Fruit fly (Drosophila melanogaster) whole organism, embryonic: Measurements from ENCODE around the gene Lrrk.

Experiments
- ATbp ChIP-seq: fragments of 200-800 bp; sonication (Bioruptor generic); optimal IDR thresholded peaks from 2 replicates; lab custom pipeline; 2017; ENCODE audit warnings: missing biosample characterization, mild to moderate bottlenecking, missing genetic modification characterization, missing genetic modification reagents
- Atf3 ChIP-seq: fragments of 200-800 bp; sonication (Bioruptor generic); optimal IDR thresholded peaks from 3 replicates; lab custom pipeline; 2016; ENCODE audit warnings: missing biosample characterization, missing genetic modification characterization
- Bdp1 ChIP-seq: fragments of 200-800 bp; sonication (Bioruptor generic); optimal IDR thresholded peaks from 3 replicates; lab custom pipeline; 2016; ENCODE audit warnings: missing biosample characterization, missing genetic modification characterization
- Bteb2 ChIP-seq: fragments of 200-800 bp; sonication (Bioruptor generic); optimal IDR thresholded peaks from 2 replicates; lab custom pipeline; 2016; ENCODE audit warnings: missing biosample characterization, missing genetic modification characterization
- CG10147 ChIP-seq: fragments of 200-800 bp; sonication (Bioruptor generic); optimal IDR thresholded peaks from 2 replicates; lab custom pipeline; 2019; ENCODE audit warnings: missing biosample characterization, mild to moderate bottlenecking, missing genetic modification characterization, moderate library complexity
- CG10321 ChIP-seq: fragments of 200-800 bp; sonication (Bioruptor generic); IDR thresholded peaks from 2 replicates; pipeline ENCODE4 v1.3.6; 2022; ENCODE audit warnings: missing biosample characterization, missing genetic modification characterization
- CG11247 ChIP-seq: fragments of 200-800 bp; sonication (Bioruptor generic); IDR thresholded peaks from 2 replicates; pipeline ENCODE4 v1.3.6; 2022; ENCODE audit warnings: missing biosample characterization, missing genetic modification characterization
- CG12659 ChIP-seq: fragments of 200-800 bp; sonication (Bioruptor generic); optimal IDR thresholded peaks from 3 replicates; lab custom pipeline; 2017; ENCODE audit warnings: mild to moderate bottlenecking, missing biosample characterization, missing genetic modification reagents, missing genetic modification characterization
- CG15011 ChIP-seq: fragments of 200-800 bp; sonication (Bioruptor generic); optimal IDR thresholded peaks from 3 replicates; lab custom pipeline; 2018; ENCODE audit warnings: missing biosample characterization, mild to moderate bottlenecking, missing genetic modification characterization
- CG15479 ChIP-seq: fragments of 200-800 bp; sonication (Bioruptor generic); optimal IDR thresholded peaks from 3 replicates; lab custom pipeline; 2019; ENCODE audit warnings: missing biosample characterization, mild to moderate bottlenecking, missing genetic modification characterization, moderate library complexity
- CG1602 ChIP-seq: fragments of 200-800 bp; sonication (Bioruptor generic); optimal IDR thresholded peaks from 3 replicates; lab custom pipeline; 2016; ENCODE audit warnings: missing biosample characterization, missing genetic modification characterization
- CG16779 ChIP-seq: fragments of 200-800 bp; sonication (Bioruptor generic); IDR thresholded peaks from 2 replicates; pipeline ENCODE4 v1.3.6; 2022; ENCODE audit warnings: missing biosample characterization, missing genetic modification characterization
- CG17359 ChIP-seq: fragments of 200-800 bp; sonication (Bioruptor generic); optimal IDR thresholded peaks from 3 replicates; lab custom pipeline; 2018; ENCODE audit warnings: missing biosample characterization, mild to moderate bottlenecking, missing genetic modification characterization, moderate library complexity
- CG18011 ChIP-seq: fragments of 200-800 bp; sonication (Bioruptor generic); optimal IDR thresholded peaks from 2 replicates; lab custom pipeline; 2017; ENCODE audit warnings: missing biosample characterization, missing genetic modification characterization, mild to moderate bottlenecking, moderate library complexity, missing genotype
- CG2712 ChIP-seq: fragments of 200-800 bp; optimal IDR thresholded peaks from 3 replicates; lab custom pipeline; 2019; ENCODE audit warnings: missing biosample characterization, mild to moderate bottlenecking, missing genetic modification characterization, moderate library complexity
- CG30431 ChIP-seq: fragments of 200-800 bp; sonication (Bioruptor generic); optimal IDR thresholded peaks from 2 replicates; lab custom pipeline; 2017; ENCODE audit warnings: missing biosample characterization, missing genetic modification characterization
- CG32532 ChIP-seq: fragments of 200-800 bp; sonication (Bioruptor generic); IDR thresholded peaks from 2 replicates; pipeline ENCODE4 v1.3.6; 2022; ENCODE audit warnings: missing biosample characterization, missing genetic modification characterization
- CG32767 ChIP-seq: fragments of 200-800 bp; sonication (Bioruptor generic); IDR thresholded peaks from 2 replicates; pipeline ENCODE4 v1.3.6; 2022; ENCODE audit warnings: missing biosample characterization, missing genetic modification characterization
- CG34224 ChIP-seq: fragments of 200-800 bp; sonication (Bioruptor generic); IDR thresholded peaks from 3 replicates; pipeline ENCODE4 v1.3.6; 2022; ENCODE audit warnings: missing biosample characterization, missing genetic modification characterization; ENCODE audit not compliant: partially characterized antibody
- CG34422 ChIP-seq: fragments of 200-800 bp; sonication (Bioruptor generic); IDR thresholded peaks from 3 replicates; pipeline ENCODE4 v1.3.6; 2022; ENCODE audit warnings: missing biosample characterization, missing genetic modification characterization
- CG4360 ChIP-seq: fragments of 200-800 bp; sonication (Bioruptor generic); IDR thresholded peaks from 2 replicates; pipeline ENCODE4 v1.3.6; 2022; ENCODE audit warnings: missing biosample characterization, missing genetic modification characterization
- CG4854 ChIP-seq: fragments of 200-800 bp; sonication (Bioruptor generic); optimal IDR thresholded peaks from 2 replicates; lab custom pipeline; 2016; ENCODE audit warnings: missing biosample characterization, missing genetic modification characterization, inconsistent platforms
- CG6813 ChIP-seq: fragments of 200-800 bp; sonication (Bioruptor generic); optimal IDR thresholded peaks from 2 replicates; lab custom pipeline; 2017; ENCODE audit warnings: missing biosample characterization, missing genetic modification characterization, mild to moderate bottlenecking, moderate library complexity, missing genetic modification reagents
- CG8924 ChIP-seq: fragments of 200-800 bp; optimal IDR thresholded peaks from 3 replicates; lab custom pipeline; 2019; ENCODE audit warnings: missing biosample characterization, mild to moderate bottlenecking, missing genetic modification characterization, moderate library complexity
- Dek ChIP-seq: fragments of 200-800 bp; sonication (Bioruptor generic); optimal IDR thresholded peaks from 3 replicates; lab custom pipeline; 2019; ENCODE audit warnings: missing biosample characterization, mild to moderate bottlenecking, missing genetic modification characterization, moderate library complexity
- Dp ChIP-seq: fragments of 200-800 bp; sonication (Bioruptor generic); optimal IDR thresholded peaks from 2 replicates; lab custom pipeline; 2018; ENCODE audit warnings: missing biosample characterization, mild to moderate bottlenecking, missing genetic modification characterization, moderate library complexity
- Drgx ChIP-seq: fragments of 200-800 bp; sonication (Bioruptor generic); IDR thresholded peaks from 2 replicates; pipeline ENCODE4 v1.3.6; 2022; ENCODE audit warnings: missing biosample characterization, missing genetic modification characterization
- Eip74EF ChIP-seq, 2 experiments: fragments of 200-800 bp in 1 of 2; fragments of >200 bp in 1 of 2; sonication (Bioruptor generic) in 1 of 2; optimal IDR thresholded peaks; 2 replicates each; lab custom pipeline; 2017 to 2019; ENCODE audit warnings: missing biosample characterization in 2 of 2, missing genetic modification characterization in 2 of 2, mild to moderate bottlenecking in 1 of 2, moderate library complexity in 1 of 2
- Kr ChIP-seq: fragments of 200-800 bp; sonication (Bioruptor generic); optimal IDR thresholded peaks from 2 replicates; lab custom pipeline; 2017; ENCODE audit warnings: missing biosample characterization, mild to moderate bottlenecking, missing genetic modification characterization
- MESR4 ChIP-seq: fragments of 200-800 bp; sonication (Bioruptor generic); optimal IDR thresholded peaks from 2 replicates; lab custom pipeline; 2018; ENCODE audit warnings: missing biosample characterization, mild to moderate bottlenecking, missing genetic modification characterization, moderate library complexity
- Max ChIP-seq: fragments of 200-800 bp; sonication (Bioruptor generic); optimal IDR thresholded peaks from 2 replicates; lab custom pipeline; 2016; ENCODE audit warnings: missing biosample characterization, mild to moderate bottlenecking, missing genetic modification characterization
- Rfx ChIP-seq: fragments of 200-800 bp; sonication (Bioruptor generic); IDR thresholded peaks from 2 replicates; pipeline ENCODE4 v1.3.6; 2022; ENCODE audit warnings: missing biosample characterization, missing genetic modification characterization
- Rx ChIP-seq: fragments of 200-800 bp; sonication (Bioruptor generic); IDR thresholded peaks from 2 replicates; pipeline ENCODE4 v1.3.6; 2022; ENCODE audit warnings: missing biosample characterization, missing genetic modification characterization
- Six4 ChIP-seq: fragments of 200-800 bp; sonication (Bioruptor generic); optimal IDR thresholded peaks from 2 replicates; lab custom pipeline; 2016; ENCODE audit warnings: missing biosample characterization, missing genetic modification characterization
- ab ChIP-seq: fragments of 200-800 bp; sonication (Bioruptor generic); optimal IDR thresholded peaks from 2 replicates; lab custom pipeline; 2016; ENCODE audit warnings: missing biosample characterization, missing genetic modification characterization
- aop ChIP-seq: fragments of 200-800 bp; sonication (Bioruptor generic); IDR thresholded peaks from 2 replicates; pipeline ENCODE4 v1.3.6; 2022; ENCODE audit warnings: missing biosample characterization, missing genetic modification characterization
- ap ChIP-seq: fragments of 200-800 bp; sonication (Bioruptor generic); IDR thresholded peaks from 2 replicates; pipeline ENCODE4 v1.3.6; 2022; ENCODE audit warnings: missing biosample characterization, missing genetic modification characterization
- chinmo ChIP-seq: fragments of 200-800 bp; sonication (Bioruptor generic); IDR thresholded peaks from 4 replicates; pipeline ENCODE4 v1.3.6; 2022; ENCODE audit warnings: missing biosample characterization, missing genetic modification characterization; ENCODE audit not compliant: partially characterized antibody
- dimm ChIP-seq: fragments of 200-800 bp; sonication (Bioruptor generic); IDR thresholded peaks from 2 replicates; pipeline ENCODE4 v1.3.6; 2022; ENCODE audit warnings: missing biosample characterization, missing genetic modification characterization
- exex ChIP-seq: fragments of 200-800 bp; sonication (Bioruptor generic); optimal IDR thresholded peaks from 4 replicates; lab custom pipeline; 2018; ENCODE audit warnings: missing biosample characterization, mild to moderate bottlenecking, missing genetic modification characterization, moderate library complexity
- inv ChIP-seq: fragments of 200-800 bp; sonication (Bioruptor generic); IDR thresholded peaks from 2 replicates; pipeline ENCODE4 v1.3.6; 2022; ENCODE audit warnings: missing biosample characterization, missing genetic modification characterization; ENCODE audit not compliant: partially characterized antibody
- nerfin-1 ChIP-seq: fragments of 200-800 bp; sonication (Bioruptor generic); optimal IDR thresholded peaks from 3 replicates; lab custom pipeline; 2019; ENCODE audit warnings: missing biosample characterization, mild to moderate bottlenecking, missing genetic modification characterization, moderate library complexity
- nmo ChIP-seq: fragments of 200-800 bp; sonication (Bioruptor generic); optimal IDR thresholded peaks from 2 replicates; lab custom pipeline; 2018; ENCODE audit warnings: missing biosample characterization, mild to moderate bottlenecking, missing genetic modification characterization, moderate library complexity
- pum ChIP-seq: fragments of 200-800 bp; sonication (Bioruptor generic); optimal IDR thresholded peaks from 2 replicates; lab custom pipeline; 2016; ENCODE audit warnings: missing biosample characterization, missing genetic modification characterization
- sisA ChIP-seq: fragments of 200-800 bp; sonication (Bioruptor generic); IDR thresholded peaks from 2 replicates; pipeline ENCODE4 v1.3.6; 2022; ENCODE audit warnings: missing biosample characterization, missing genetic modification characterization
- stwl ChIP-seq: fragments of 200-800 bp; sonication (Bioruptor generic); optimal IDR thresholded peaks from 3 replicates; lab custom pipeline; 2018; ENCODE audit warnings: missing biosample characterization, mild to moderate bottlenecking, missing genetic modification characterization, moderate library complexity
- tna ChIP-seq: fragments of 200-800 bp; sonication (Bioruptor generic); IDR thresholded peaks from 2 replicates; pipeline ENCODE4 v1.3.6; 2022; ENCODE audit warnings: missing biosample characterization, missing genetic modification characterization; ENCODE audit not compliant: partially characterized antibody
- vvl ChIP-seq: fragments of 200-800 bp; sonication (Bioruptor generic); IDR thresholded peaks from 2 replicates; pipeline ENCODE4 v1.3.6; 2022; ENCODE audit warnings: missing biosample characterization, missing genetic modification characterization

Gene Lrrk

DNA sequence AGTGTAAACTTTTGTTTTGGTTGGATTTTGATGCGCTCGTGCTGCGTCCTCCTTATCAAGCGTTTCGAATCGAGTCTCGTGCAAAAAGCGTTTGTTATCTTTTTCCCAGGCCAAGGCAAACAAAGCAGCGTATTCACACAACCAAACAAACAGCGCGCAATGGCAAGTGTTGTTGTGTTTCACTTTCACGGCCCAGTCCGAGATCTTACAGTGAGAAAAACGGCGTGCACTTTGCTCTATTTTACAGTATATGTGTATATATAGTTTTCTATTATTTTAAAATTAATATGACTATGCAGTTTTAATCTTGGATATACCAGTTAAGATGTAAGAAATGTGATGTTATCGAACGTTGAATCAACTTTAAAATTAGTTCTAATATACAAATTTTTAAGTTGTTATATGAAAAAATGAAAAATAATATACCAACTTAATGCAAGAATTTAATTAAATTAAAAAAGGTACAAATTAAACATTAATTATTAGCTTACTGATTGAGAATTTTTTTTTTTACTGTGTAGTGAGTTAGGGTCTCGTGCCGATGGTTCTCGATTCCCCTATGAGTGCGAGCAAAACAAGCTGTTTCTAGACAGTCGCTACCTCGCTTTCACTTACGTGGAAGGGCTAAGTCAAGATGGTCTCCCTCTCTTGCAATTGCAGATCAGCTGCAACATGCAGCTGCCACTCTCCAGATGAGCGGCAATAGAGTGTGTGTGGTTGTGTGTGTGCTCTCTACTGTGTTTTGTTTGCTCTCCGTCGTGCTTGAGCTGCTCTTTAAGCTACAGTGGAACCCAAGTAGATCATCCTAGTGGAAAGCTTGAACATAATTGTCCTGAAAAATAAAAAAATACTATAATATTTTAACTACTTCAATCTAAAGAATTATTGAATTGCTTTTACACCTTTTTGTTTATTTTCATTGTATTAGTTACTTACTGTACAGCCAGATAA lies 40.8 kb upstream of the Lrrk start (continued):
- TF ChIP-seq Dp (GFP tag; lab: Kevin White, UChicago): no peak
- TF ChIP-seq nerfin-1 (tag; lab: Kevin White, UChicago): peak; percentile 93
- peak; percentile 81 for TF ChIP-seq CG32767 (GFP tag; lab: Robert Waterston, UW)
- TF ChIP-seq Max (GFP tag; lab: Kevin White, UChicago): peak; percentile 79
- TF ChIP-seq ap: peak; percentile 64
- TF ChIP-seq CG11247: peak; percentile 23
- no peak for TF ChIP-seq CG34224 (GFP tag; lab: Robert Waterston, UW)
- peak; percentile 75 for TF ChIP-seq sisA
- no peak for TF ChIP-seq Bteb2 (GFP tag; lab: Kevin White, UChicago)
- no peak for TF ChIP-seq CG4854
- peak; percentile 87 for TF ChIP-seq CG15479 (GFP tag; lab: Kevin White, UChicago)
- peak; percentile 91 for TF ChIP-seq ATbp (GFP tag; lab: Kevin White, UChicago)
- TF ChIP-seq Rfx: peak; percentile 49
- TF ChIP-seq CG4360 (GFP tag; lab: Robert Waterston, UW): peak; percentile 68
- no peak for TF ChIP-seq Bdp1
- peak; percentile 93 for TF ChIP-seq Kr (GFP tag; lab: Kevin White, UChicago)
- peak; percentile 47 for TF ChIP-seq CG18011
- no peak for TF ChIP-seq aop (GFP tag; lab: Robert Waterston, UW)
- TF ChIP-seq Dek (tag; lab: Kevin White, UChicago): peak; percentile 83
- peak; percentile 35 for TF ChIP-seq CG34422 (GFP tag; lab: Robert Waterston, UW)
- TF ChIP-seq Rx (GFP tag; lab: Robert Waterston, UW): 0 out of 2 replicates have a peak, but pooled peaks have one; percentile 32
- peak; percentile 91 for TF ChIP-seq Six4 (GFP tag; lab: Kevin White, UChicago)
- no peak for TF ChIP-seq Atf3
- peak; percentile 72 for TF ChIP-seq CG15011
- peak; percentile 98 for TF ChIP-seq nmo
- TF ChIP-seq CG10147 (GFP tag; lab: Kevin White, UChicago): peak; percentile 89
- peak; percentile 37 for TF ChIP-seq stwl (tag; lab: Kevin White, UChicago)
- peak in 1 of 2 experiments; percentile 94 for TF ChIP-seq Eip74EF (GFP tag; optimal IDR thresholded peaks at IDR 0.05; lab: Kevin White, UChicago)
- TF ChIP-seq tna (GFP tag; lab: Robert Waterston, UW): no peak
- TF ChIP-seq CG17359 (tag; lab: Kevin White, UChicago): peak; percentile 95
- no peak for TF ChIP-seq chinmo (GFP tag; lab: Robert Waterston, UW)
- TF ChIP-seq exex (tag; lab: Kevin White, UChicago): peak; percentile 17
- peak; percentile 98 for TF ChIP-seq CG2712 (tag; lab: Kevin White, UChicago)
- TF ChIP-seq pum (GFP tag; lab: Kevin White, UChicago): no peak
- no peak for TF ChIP-seq CG10321 (GFP tag; lab: Robert Waterston, UW)
- no peak for TF ChIP-seq MESR4 (GFP tag; lab: Kevin White, UChicago)
- TF ChIP-seq inv (GFP tag; lab: Robert Waterston, UW): no peak
- TF ChIP-seq CG8924 (tag; lab: Kevin White, UChicago): peak; percentile 94
- TF ChIP-seq CG30431 (GFP tag; lab: Kevin White, UChicago): peak; percentile 68
- TF ChIP-seq dimm: no peak
- TF ChIP-seq ab (GFP tag; lab: Kevin White, UChicago): no peak
- no peak for TF ChIP-seq CG16779 (GFP tag; lab: Robert Waterston, UW)
- peak; percentile 86 for TF ChIP-seq CG1602 (GFP tag; lab: Kevin White, UChicago)
- TF ChIP-seq CG12659 (GFP tag; lab: Kevin White, UChicago): peak; percentile 81
- peak; percentile 82 for TF ChIP-seq Drgx
- peak; percentile 86 for TF ChIP-seq CG6813 (GFP tag; lab: Kevin White, UChicago)
- peak; percentile 86 for TF ChIP-seq vvl (GFP tag; lab: Robert Waterston, UW)
- TF ChIP-seq CG32532: peak; percentile 77
